Worm (Caenorhabditis elegans) whole organism, L3 larva: ENCODE measurements around the gene unc-2.

Experiments used
- R02D3.7 ChIP-seq: fragments of 150-350 bp; optimal IDR thresholded peaks from 2 replicates; lab custom pipeline; 2014; ENCODE audit warnings: missing biosample characterization, missing genetic modification characterization
- ZK546.5 ChIP-seq: sonication (generic microtip); optimal IDR thresholded peaks from 2 replicates; lab custom pipeline; 2017; ENCODE audit warnings: missing biosample characterization, missing genetic modification characterization
- aly-2 ChIP-seq: fragments of 150-350 bp; optimal IDR thresholded peaks from 2 replicates; lab custom pipeline; 2014; ENCODE audit warnings: missing biosample characterization, missing genetic modification characterization
- ama-1 ChIP-seq: fragments of 150-350 bp; optimal IDR thresholded peaks from 2 replicates; lab custom pipeline; 2018
- ceh-16 ChIP-seq: sonication (generic microtip); optimal IDR thresholded peaks from 2 replicates; lab custom pipeline; 2017; ENCODE audit warnings: missing biosample characterization, missing genetic modification characterization
- ceh-82 ChIP-seq: fragments of 150-350 bp; optimal IDR thresholded peaks from 2 replicates; lab custom pipeline; 2014; ENCODE audit warnings: missing biosample characterization, missing genetic modification characterization
- ceh-9 ChIP-seq: sonication (generic microtip); optimal IDR thresholded peaks from 2 replicates; lab custom pipeline; 2018; ENCODE audit warnings: missing biosample characterization, missing genetic modification characterization
- daf-12 ChIP-seq: fragments of 150-350 bp; optimal IDR thresholded peaks from 2 replicates; lab custom pipeline; 2014; ENCODE audit warnings: missing biosample characterization, missing genetic modification reagents, missing genetic modification characterization
- egl-27 ChIP-seq: sonication (generic microtip); optimal IDR thresholded peaks from 4 replicates; lab custom pipeline; 2017; ENCODE audit warnings: missing biosample characterization, missing genetic modification reagents, missing genetic modification characterization
- egl-5 ChIP-seq: fragments of 150-350 bp; optimal IDR thresholded peaks from 2 replicates; lab custom pipeline; 2017; ENCODE audit warnings: missing biosample characterization, missing genetic modification reagents, missing genetic modification characterization, inconsistent platforms
- elt-1 ChIP-seq: fragments of 150-350 bp; optimal IDR thresholded peaks from 2 replicates; lab custom pipeline; 2014; ENCODE audit warnings: missing biosample characterization, missing genetic modification characterization
- elt-2 ChIP-seq: sonication (generic microtip); optimal IDR thresholded peaks from 2 replicates; lab custom pipeline; 2016; ENCODE audit warnings: missing genetic modification reagents, mild to moderate bottlenecking, missing genetic modification characterization, missing compliant biosample characterization
- elt-3 ChIP-seq, 3 experiments: fragments of 150-350 bp in 1 of 3; sonication (generic microtip) in 2 of 3; optimal IDR thresholded peaks; 2 replicates in 2 of 3; 4 replicates in 1 of 3; lab custom pipeline; 2014 to 2017; ENCODE audit warnings: missing biosample characterization in 3 of 3, missing genetic modification characterization in 3 of 3
- eor-1 ChIP-seq, 2 experiments: fragments of 150-350 bp; optimal IDR thresholded peaks; 2 replicates each; lab custom pipeline; 2014 to 2018; ENCODE audit warnings: missing biosample characterization in 2 of 2, missing genetic modification characterization in 2 of 2
- fkh-10 ChIP-seq: sonication (generic microtip); optimal IDR thresholded peaks from 2 replicates; lab custom pipeline; 2017; ENCODE audit warnings: missing biosample characterization, missing genetic modification reagents, missing genetic modification characterization
- fkh-2 ChIP-seq: fragments of 150-350 bp; optimal IDR thresholded peaks from 2 replicates; lab custom pipeline; 2014; ENCODE audit warnings: missing biosample characterization, missing genetic modification reagents, missing genetic modification characterization
- fos-1 ChIP-seq: fragments of 150-350 bp; optimal IDR thresholded peaks from 2 replicates; lab custom pipeline; 2014; ENCODE audit warnings: missing biosample characterization, missing genetic modification characterization
- hmg-11 ChIP-seq: sonication (generic microtip); optimal IDR thresholded peaks from 2 replicates; lab custom pipeline; 2016; ENCODE audit warnings: missing genetic modification characterization, missing compliant biosample characterization
- jun-1 ChIP-seq: fragments of 150-350 bp; optimal IDR thresholded peaks from 2 replicates; lab custom pipeline; 2014; ENCODE audit warnings: missing biosample characterization, missing genetic modification reagents, missing genetic modification characterization
- lin-15B ChIP-seq: fragments of 150-350 bp; optimal IDR thresholded peaks from 2 replicates; lab custom pipeline; 2014; ENCODE audit warnings: missing biosample characterization, missing genetic modification characterization
- lin-39 ChIP-seq: fragments of 150-350 bp; optimal IDR thresholded peaks from 2 replicates; lab custom pipeline; 2018; ENCODE audit warnings: missing biosample characterization, missing genetic modification reagents, missing genetic modification characterization
- lsy-12 ChIP-seq: sonication (generic microtip); optimal IDR thresholded peaks from 2 replicates; lab custom pipeline; 2016; ENCODE audit warnings: mild to moderate bottlenecking, missing genetic modification characterization, missing compliant biosample characterization
- mdl-1 ChIP-seq: fragments of 150-350 bp; optimal IDR thresholded peaks from 2 replicates; lab custom pipeline; 2014; ENCODE audit warnings: missing biosample characterization, missing genetic modification characterization
- mml-1 ChIP-seq: fragments of 150-350 bp; sonication (generic microtip); optimal IDR thresholded peaks from 3 replicates; lab custom pipeline; 2014; ENCODE audit warnings: missing biosample characterization, missing genetic modification characterization
- nfya-1 ChIP-seq: sonication (generic microtip); optimal IDR thresholded peaks from 2 replicates; lab custom pipeline; 2017; ENCODE audit warnings: missing genetic modification characterization, mild to moderate bottlenecking, missing compliant biosample characterization, antibody characterized with exemption, moderate library complexity; ENCODE audit not compliant: insufficient read depth
- nhr-12 ChIP-seq: fragments of 150-350 bp; optimal IDR thresholded peaks from 2 replicates; lab custom pipeline; 2014; ENCODE audit warnings: missing biosample characterization, missing genetic modification characterization
- nhr-23 ChIP-seq: fragments of 150-350 bp; optimal IDR thresholded peaks from 2 replicates; lab custom pipeline; 2014; ENCODE audit warnings: missing biosample characterization, missing genetic modification reagents, missing genetic modification characterization
- nhr-237 ChIP-seq: fragments of 150-350 bp; optimal IDR thresholded peaks from 2 replicates; lab custom pipeline; 2014; ENCODE audit warnings: missing biosample characterization, missing genetic modification characterization
- nhr-25 ChIP-seq: sonication (generic microtip); optimal IDR thresholded peaks from 2 replicates; lab custom pipeline; 2017; ENCODE audit warnings: missing biosample characterization, missing genetic modification characterization
- nhr-28 ChIP-seq: fragments of 150-350 bp; optimal IDR thresholded peaks from 2 replicates; lab custom pipeline; 2014; ENCODE audit warnings: missing biosample characterization, missing genetic modification characterization
- nhr-67 ChIP-seq: fragments of 150-350 bp; optimal IDR thresholded peaks from 2 replicates; lab custom pipeline; 2014; ENCODE audit warnings: missing biosample characterization, missing genetic modification characterization
- nhr-76 ChIP-seq: fragments of 150-350 bp; sonication (generic microtip); optimal IDR thresholded peaks from 5 replicates; lab custom pipeline; 2014; ENCODE audit warnings: missing biosample characterization, missing genetic modification characterization
- nhr-77 ChIP-seq: fragments of 150-350 bp; optimal IDR thresholded peaks from 2 replicates; lab custom pipeline; 2014; ENCODE audit warnings: missing biosample characterization, missing genetic modification characterization
- pha-4 ChIP-seq: fragments of 150-350 bp; optimal IDR thresholded peaks from 2 replicates; lab custom pipeline; 2014; ENCODE audit warnings: missing biosample characterization, missing genetic modification reagents, missing genetic modification characterization
- pqm-1 ChIP-seq: fragments of 150-350 bp; optimal IDR thresholded peaks from 2 replicates; lab custom pipeline; 2017; ENCODE audit warnings: missing biosample characterization, missing genetic modification characterization, inconsistent platforms
- sea-2 ChIP-seq: fragments of 150-350 bp; sonication (generic microtip); optimal IDR thresholded peaks from 4 replicates; lab custom pipeline; 2014; ENCODE audit warnings: missing biosample characterization, missing genetic modification reagents, missing genetic modification characterization
- skn-1 ChIP-seq: fragments of 150-350 bp; optimal IDR thresholded peaks from 2 replicates; lab custom pipeline; 2014; ENCODE audit warnings: missing biosample characterization, missing genetic modification characterization
- snpc-4 ChIP-seq: fragments of 150-350 bp; optimal IDR thresholded peaks from 2 replicates; lab custom pipeline; 2014; ENCODE audit warnings: missing biosample characterization, missing genetic modification characterization
- tbx-2 ChIP-seq: sonication (generic microtip); optimal IDR thresholded peaks from 2 replicates; lab custom pipeline; 2016; ENCODE audit warnings: mild to moderate bottlenecking, missing genetic modification characterization, missing compliant biosample characterization
- unc-39 ChIP-seq: sonication (generic microtip); optimal IDR thresholded peaks from 4 replicates; lab custom pipeline; 2017; ENCODE audit warnings: missing biosample characterization, missing genetic modification characterization
- unc-62 ChIP-seq: fragments of 150-350 bp; sonication (generic microtip); optimal IDR thresholded peaks from 4 replicates; lab custom pipeline; 2014; ENCODE audit warnings: missing biosample characterization, missing genetic modification reagents, missing genetic modification characterization
- ztf-11 ChIP-seq: fragments of 150-350 bp; optimal IDR thresholded peaks from 2 replicates; lab custom pipeline; 2014; ENCODE audit warnings: missing biosample characterization, missing genetic modification characterization
- ztf-4 ChIP-seq: fragments of 150-350 bp; optimal IDR thresholded peaks from 2 replicates; lab custom pipeline; 2014; ENCODE audit warnings: missing biosample characterization, missing genetic modification characterization

unc-2 gene

ce11 chrX:2705809-2706378 is 57.4 kb downstream of the unc-2 start, which contains the start of gene igcm-3:
TSS of gene igcm-3 (minus strand) at chrX:2705859.
- no peak for TF ChIP-seq nhr-12
- no peak for TF ChIP-seq nfya-1 (tag; lab: Kevin White, UChicago)

ce11 chrX:2704768-2705486 is 58.4 kb downstream of the unc-2 start:
- TF ChIP-seq sea-2 (GFP tag; lab: Kevin White, UChicago) (no peak), nhr-25 (tag; lab: Kevin White, UChicago) (peak; percentile 83), nfya-1 (tag; lab: Kevin White, UChicago) (no peak), ceh-16 (no peak)

ce11 chrX:2703887-2704286 is 59.4 kb downstream of the unc-2 start:
- TF ChIP-seq sea-2 (GFP tag; lab: Kevin White, UChicago) (no peak), fkh-2 (no peak), pha-4 (tag; lab: Kevin White, UChicago) (no peak), nhr-23 (tag; lab: Kevin White, UChicago) (peak; percentile 47), elt-1 (tag; lab: Kevin White, UChicago) (peak; percentile 93), lsy-12 (tag; lab: Kevin White, UChicago) (no peak), lin-39 (no peak), R02D3.7 (tag; lab: Kevin White, UChicago) (no peak), daf-12 (tag; lab: Kevin White, UChicago) (no peak), nhr-12 (no peak), mml-1 (tag; lab: Kevin White, UChicago) (no peak), jun-1 (tag; lab: Kevin White, UChicago) (no peak), fkh-10 (GFP tag; lab: Kevin White, UChicago) (no peak), ceh-9 (tag; lab: Kevin White, UChicago) (no peak), lin-15B (tag; lab: Kevin White, UChicago) (no peak), ZK546.5 (no peak), elt-2 (tag; lab: Kevin White, UChicago) (peak; percentile 9), unc-39 (tag; lab: Kevin White, UChicago) (no peak), egl-5 (no peak), ztf-4 (tag; lab: Kevin White, UChicago) (no peak), mdl-1 (tag; lab: Kevin White, UChicago) (no peak), unc-62 (GFP tag; lab: Kevin White, UChicago) (no peak), elt-3 (tag; optimal IDR thresholded peaks at IDR 0.05; lab: Kevin White, UChicago) (no peak), snpc-4 (tag; lab: Kevin White, UChicago) (no peak), fos-1 (tag; lab: Kevin White, UChicago) (no peak), ceh-16 (peak; percentile 74), nhr-25 (tag; lab: Kevin White, UChicago) (peak; percentile 75), egl-27 (tag; lab: Kevin White, UChicago) (no peak), tbx-2 (tag; lab: Kevin White, UChicago) (no peak), ama-1 (lab: Kevin White, UChicago) (no peak), pqm-1 (tag; lab: Kevin White, UChicago) (no peak), ztf-11 (tag; lab: Kevin White, UChicago) (no peak), ceh-82 (tag; lab: Kevin White, UChicago) (no peak), eor-1 (tag; optimal IDR thresholded peaks at IDR 0.05; lab: Kevin White, UChicago) (no peak), nhr-76 (no peak), nhr-237 (tag; lab: Kevin White, UChicago) (no peak), nhr-28 (tag; lab: Kevin White, UChicago) (no peak), aly-2 (tag; lab: Kevin White, UChicago) (no peak), hmg-11 (tag; lab: Kevin White, UChicago) (no peak), nhr-77 (tag; lab: Kevin White, UChicago) (no peak), nhr-67 (tag; lab: Kevin White, UChicago) (no peak), skn-1 (tag; lab: Kevin White, UChicago) (no peak)
